Worm (Caenorhabditis elegans) whole organism, L3 larva: ENCODE data around the gene sdz-23.

ENCODE experiments used
- ZK546.5 ChIP-seq: sonication (generic microtip); optimal IDR thresholded peaks from 2 replicates; lab custom pipeline; 2017; ENCODE audit warnings: missing biosample characterization, missing genetic modification characterization
- ama-1 ChIP-seq: fragments of 150-350 bp; optimal IDR thresholded peaks from 2 replicates; lab custom pipeline; 2018
- ceh-16 ChIP-seq: sonication (generic microtip); optimal IDR thresholded peaks from 2 replicates; lab custom pipeline; 2017; ENCODE audit warnings: missing biosample characterization, missing genetic modification characterization
- ceh-28 ChIP-seq: fragments of 150-350 bp; optimal IDR thresholded peaks from 2 replicates; lab custom pipeline; 2014; ENCODE audit warnings: missing biosample characterization, missing genetic modification reagents, missing genetic modification characterization
- ceh-82 ChIP-seq: fragments of 150-350 bp; optimal IDR thresholded peaks from 2 replicates; lab custom pipeline; 2014; ENCODE audit warnings: missing biosample characterization, missing genetic modification characterization
- ceh-9 ChIP-seq: sonication (generic microtip); optimal IDR thresholded peaks from 2 replicates; lab custom pipeline; 2018; ENCODE audit warnings: missing biosample characterization, missing genetic modification characterization
- daf-12 ChIP-seq: fragments of 150-350 bp; optimal IDR thresholded peaks from 2 replicates; lab custom pipeline; 2014; ENCODE audit warnings: missing biosample characterization, missing genetic modification reagents, missing genetic modification characterization
- egl-27 ChIP-seq: sonication (generic microtip); optimal IDR thresholded peaks from 4 replicates; lab custom pipeline; 2017; ENCODE audit warnings: missing biosample characterization, missing genetic modification reagents, missing genetic modification characterization
- egl-5 ChIP-seq: fragments of 150-350 bp; optimal IDR thresholded peaks from 2 replicates; lab custom pipeline; 2017; ENCODE audit warnings: missing biosample characterization, missing genetic modification reagents, missing genetic modification characterization, inconsistent platforms
- elt-1 ChIP-seq: fragments of 150-350 bp; optimal IDR thresholded peaks from 2 replicates; lab custom pipeline; 2014; ENCODE audit warnings: missing biosample characterization, missing genetic modification characterization
- elt-3 ChIP-seq, 3 experiments: fragments of 150-350 bp in 1 of 3; sonication (generic microtip) in 2 of 3; optimal IDR thresholded peaks; 2 replicates in 2 of 3; 4 replicates in 1 of 3; lab custom pipeline; 2014 to 2017; ENCODE audit warnings: missing biosample characterization in 3 of 3, missing genetic modification characterization in 3 of 3
- eor-1 ChIP-seq, 2 experiments: fragments of 150-350 bp; optimal IDR thresholded peaks; 2 replicates each; lab custom pipeline; 2014 to 2018; ENCODE audit warnings: missing biosample characterization in 2 of 2, missing genetic modification characterization in 2 of 2
- fos-1 ChIP-seq: fragments of 150-350 bp; optimal IDR thresholded peaks from 2 replicates; lab custom pipeline; 2014; ENCODE audit warnings: missing biosample characterization, missing genetic modification characterization
- jun-1 ChIP-seq: fragments of 150-350 bp; optimal IDR thresholded peaks from 2 replicates; lab custom pipeline; 2014; ENCODE audit warnings: missing biosample characterization, missing genetic modification reagents, missing genetic modification characterization
- lin-15B ChIP-seq: fragments of 150-350 bp; optimal IDR thresholded peaks from 2 replicates; lab custom pipeline; 2014; ENCODE audit warnings: missing biosample characterization, missing genetic modification characterization
- lin-39 ChIP-seq: fragments of 150-350 bp; optimal IDR thresholded peaks from 2 replicates; lab custom pipeline; 2018; ENCODE audit warnings: missing biosample characterization, missing genetic modification reagents, missing genetic modification characterization
- lsy-12 ChIP-seq: sonication (generic microtip); optimal IDR thresholded peaks from 2 replicates; lab custom pipeline; 2016; ENCODE audit warnings: mild to moderate bottlenecking, missing genetic modification characterization, missing compliant biosample characterization
- mdl-1 ChIP-seq: fragments of 150-350 bp; optimal IDR thresholded peaks from 2 replicates; lab custom pipeline; 2014; ENCODE audit warnings: missing biosample characterization, missing genetic modification characterization
- nfya-1 ChIP-seq: sonication (generic microtip); optimal IDR thresholded peaks from 2 replicates; lab custom pipeline; 2017; ENCODE audit warnings: missing genetic modification characterization, mild to moderate bottlenecking, missing compliant biosample characterization, antibody characterized with exemption, moderate library complexity; ENCODE audit not compliant: insufficient read depth
- nhr-11 ChIP-seq: fragments of 150-350 bp; optimal IDR thresholded peaks from 2 replicates; lab custom pipeline; 2014; ENCODE audit warnings: missing biosample characterization, missing genetic modification characterization
- nhr-23 ChIP-seq: fragments of 150-350 bp; optimal IDR thresholded peaks from 2 replicates; lab custom pipeline; 2014; ENCODE audit warnings: missing biosample characterization, missing genetic modification reagents, missing genetic modification characterization
- nhr-237 ChIP-seq: fragments of 150-350 bp; optimal IDR thresholded peaks from 2 replicates; lab custom pipeline; 2014; ENCODE audit warnings: missing biosample characterization, missing genetic modification characterization
- nhr-25 ChIP-seq: sonication (generic microtip); optimal IDR thresholded peaks from 2 replicates; lab custom pipeline; 2017; ENCODE audit warnings: missing biosample characterization, missing genetic modification characterization
- nhr-43 ChIP-seq: sonication (generic microtip); optimal IDR thresholded peaks from 2 replicates; lab custom pipeline; 2016; ENCODE audit warnings: mild to moderate bottlenecking, missing genetic modification characterization, missing compliant biosample characterization; ENCODE audit not compliant: poor library complexity, severe bottlenecking
- nhr-67 ChIP-seq: fragments of 150-350 bp; optimal IDR thresholded peaks from 2 replicates; lab custom pipeline; 2014; ENCODE audit warnings: missing biosample characterization, missing genetic modification characterization
- nhr-76 ChIP-seq: fragments of 150-350 bp; sonication (generic microtip); optimal IDR thresholded peaks from 5 replicates; lab custom pipeline; 2014; ENCODE audit warnings: missing biosample characterization, missing genetic modification characterization
- nhr-77 ChIP-seq: fragments of 150-350 bp; optimal IDR thresholded peaks from 2 replicates; lab custom pipeline; 2014; ENCODE audit warnings: missing biosample characterization, missing genetic modification characterization
- pqm-1 ChIP-seq: fragments of 150-350 bp; optimal IDR thresholded peaks from 2 replicates; lab custom pipeline; 2017; ENCODE audit warnings: missing biosample characterization, missing genetic modification characterization, inconsistent platforms
- sea-2 ChIP-seq: fragments of 150-350 bp; sonication (generic microtip); optimal IDR thresholded peaks from 4 replicates; lab custom pipeline; 2014; ENCODE audit warnings: missing biosample characterization, missing genetic modification reagents, missing genetic modification characterization
- skn-1 ChIP-seq: fragments of 150-350 bp; optimal IDR thresholded peaks from 2 replicates; lab custom pipeline; 2014; ENCODE audit warnings: missing biosample characterization, missing genetic modification characterization
- snpc-4 ChIP-seq: fragments of 150-350 bp; optimal IDR thresholded peaks from 2 replicates; lab custom pipeline; 2014; ENCODE audit warnings: missing biosample characterization, missing genetic modification characterization
- tbx-2 ChIP-seq: sonication (generic microtip); optimal IDR thresholded peaks from 2 replicates; lab custom pipeline; 2016; ENCODE audit warnings: mild to moderate bottlenecking, missing genetic modification characterization, missing compliant biosample characterization
- unc-39 ChIP-seq: sonication (generic microtip); optimal IDR thresholded peaks from 4 replicates; lab custom pipeline; 2017; ENCODE audit warnings: missing biosample characterization, missing genetic modification characterization
- unc-62 ChIP-seq: fragments of 150-350 bp; sonication (generic microtip); optimal IDR thresholded peaks from 4 replicates; lab custom pipeline; 2014; ENCODE audit warnings: missing biosample characterization, missing genetic modification reagents, missing genetic modification characterization
- zag-1 ChIP-seq: fragments of 150-350 bp; optimal IDR thresholded peaks from 2 replicates; lab custom pipeline; 2014; ENCODE audit warnings: missing biosample characterization, missing genetic modification characterization
- ztf-11 ChIP-seq: fragments of 150-350 bp; optimal IDR thresholded peaks from 2 replicates; lab custom pipeline; 2014; ENCODE audit warnings: missing biosample characterization, missing genetic modification characterization
- ztf-4 ChIP-seq: fragments of 150-350 bp; optimal IDR thresholded peaks from 2 replicates; lab custom pipeline; 2014; ENCODE audit warnings: missing biosample characterization, missing genetic modification characterization

sdz-23 gene

ce11 chrV:8072047-8072446 lies 27.4 kb upstream of the sdz-23 start, which contains the start of gene str-144:
TSS of gene str-144 (minus strand) at chrV:8072147.
- TF ChIP-seq nhr-237 (tag; lab: Kevin White, UChicago) (no peak), nhr-67 (tag; lab: Kevin White, UChicago) (no peak), ztf-4 (tag; lab: Kevin White, UChicago) (no peak), ceh-82 (tag; lab: Kevin White, UChicago) (no peak), snpc-4 (no peak), eor-1 (tag; optimal IDR thresholded peaks at IDR 0.05; lab: Kevin White, UChicago) (no peak), ama-1 (lab: Kevin White, UChicago) (no peak), nfya-1 (tag; lab: Kevin White, UChicago) (no peak), ceh-9 (tag; lab: Kevin White, UChicago) (no peak), elt-1 (no peak), elt-3 (tag; optimal IDR thresholded peaks at IDR 0.05; lab: Kevin White, UChicago) (no peak)

DNA sequence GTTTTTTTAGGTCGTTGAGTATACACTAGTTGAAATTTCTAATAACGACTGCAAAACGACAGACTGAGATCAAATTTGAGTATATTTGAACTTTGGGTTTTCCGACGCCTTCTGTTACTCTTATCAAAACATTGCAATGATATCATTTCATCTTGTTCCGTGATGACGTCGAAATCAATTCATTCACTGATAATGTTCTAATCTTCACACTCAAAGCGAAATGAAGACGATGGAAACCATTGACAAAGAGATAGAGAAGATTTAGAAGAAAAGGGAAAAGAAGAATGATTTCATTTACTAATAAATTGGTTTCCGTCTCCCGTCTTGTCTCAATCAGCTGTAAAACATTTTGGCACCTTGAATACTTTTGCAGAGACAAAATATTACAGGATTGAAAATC lies 26.2 kb upstream of the sdz-23 start:
- no peak for TF ChIP-seq pqm-1 (tag; lab: Kevin White, UChicago)
- no peak for TF ChIP-seq tbx-2 (tag; lab: Kevin White, UChicago)
- peak; percentile 36 to 82 (median 53) for TF ChIP-seq elt-3 (tag; optimal IDR thresholded peaks at IDR 0.05; lab: Kevin White, UChicago)
- TF ChIP-seq nhr-23 (tag; lab: Kevin White, UChicago), result peak; percentile 62
- TF ChIP-seq egl-27 (tag; lab: Kevin White, UChicago), result peak; percentile 39
- TF ChIP-seq nhr-25 (tag; lab: Kevin White, UChicago), result peak; percentile 26
- TF ChIP-seq nhr-43 (tag; lab: Kevin White, UChicago), result peak; percentile 48
- no peak for TF ChIP-seq egl-5
- TF ChIP-seq lsy-12 (tag; lab: Kevin White, UChicago), result no peak
- TF ChIP-seq ceh-28 (tag; lab: Kevin White, UChicago), result peak; percentile 40

ce11 chrV:8075712-8076111 lies 23.7 kb upstream of the sdz-23 start, which contains the start of gene catp-3:
TSS of gene catp-3 (plus strand) at chrV:8076012.
- no peak for TF ChIP-seq ZK546.5
- TF ChIP-seq eor-1 (tag; optimal IDR thresholded peaks at IDR 0.05; lab: Kevin White, UChicago), result no peak
- TF ChIP-seq elt-1, result no peak
- TF ChIP-seq nhr-23 (tag; lab: Kevin White, UChicago), result no peak
- no peak for TF ChIP-seq mdl-1
- TF ChIP-seq daf-12 (tag; lab: Kevin White, UChicago), result no peak
- no peak for TF ChIP-seq nfya-1 (tag; lab: Kevin White, UChicago)
- TF ChIP-seq ztf-11, result no peak
- no peak for TF ChIP-seq egl-27 (tag; lab: Kevin White, UChicago)
- no peak for TF ChIP-seq nhr-237 (tag; lab: Kevin White, UChicago)
- TF ChIP-seq nhr-25 (tag; lab: Kevin White, UChicago), result no peak
- no peak for TF ChIP-seq jun-1 (tag; lab: Kevin White, UChicago)
- no peak for TF ChIP-seq zag-1 (tag; lab: Kevin White, UChicago)
- no peak for TF ChIP-seq nhr-77 (tag; lab: Kevin White, UChicago)
- TF ChIP-seq tbx-2 (tag; lab: Kevin White, UChicago), result no peak
- no peak for TF ChIP-seq nhr-11
- TF ChIP-seq ceh-16, result no peak
- TF ChIP-seq nhr-43 (tag; lab: Kevin White, UChicago), result no peak
- TF ChIP-seq, all 47 proteins: peak for 0

ce11 chrV:8079813-8080212 lies 19.6 kb upstream of the sdz-23 start:
- TF ChIP-seq nfya-1 (tag; lab: Kevin White, UChicago) (no peak), fos-1 (tag; lab: Kevin White, UChicago) (no peak), sea-2 (GFP tag; lab: Kevin White, UChicago) (no peak), nhr-11 (no peak), ceh-16 (no peak), skn-1 (tag; lab: Kevin White, UChicago) (no peak), nhr-25 (tag; lab: Kevin White, UChicago) (no peak), nhr-237 (tag; lab: Kevin White, UChicago) (no peak), elt-3 (tag; optimal IDR thresholded peaks at IDR 0.05; lab: Kevin White, UChicago) (no peak), tbx-2 (tag; lab: Kevin White, UChicago) (no peak), nhr-76 (tag; lab: Kevin White, UChicago) (no peak)
- TF ChIP-seq, all 47 proteins: peak for 0

DNA sequence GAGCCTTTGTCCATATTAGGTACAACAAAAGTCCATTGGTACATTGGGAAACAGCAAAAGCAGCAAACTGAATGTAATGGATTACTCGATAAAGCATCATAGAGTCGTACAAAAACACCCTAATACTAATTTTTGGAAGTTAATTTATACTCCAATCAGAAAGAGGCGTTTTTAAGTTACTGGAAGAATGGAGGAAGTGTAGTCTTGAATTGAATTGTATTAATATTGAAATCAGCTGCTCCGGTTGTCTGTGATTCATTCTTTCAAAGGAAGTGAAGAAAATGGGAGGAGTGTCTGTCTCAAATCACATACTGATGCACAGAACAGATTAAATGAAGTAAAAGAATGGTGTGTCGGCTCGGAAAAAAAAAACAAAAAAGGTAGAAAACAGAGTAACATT lies 17.8 kb upstream of the sdz-23 start, which contains the start of gene str-131:
Gene str-131 (minus strand): TSS at position 101 of the 400 bp plus-strand sequence.
- no peak for TF ChIP-seq ZK546.5
- no peak for TF ChIP-seq nhr-77 (tag; lab: Kevin White, UChicago)
- TF ChIP-seq jun-1 (tag; lab: Kevin White, UChicago), result no peak
- TF ChIP-seq lin-15B (tag; lab: Kevin White, UChicago), result no peak
- TF ChIP-seq unc-62, result no peak
- TF ChIP-seq skn-1 (tag; lab: Kevin White, UChicago), result no peak
- no peak for TF ChIP-seq sea-2 (GFP tag; lab: Kevin White, UChicago)
- no peak for TF ChIP-seq ztf-4 (tag; lab: Kevin White, UChicago)
- TF ChIP-seq ceh-28 (tag; lab: Kevin White, UChicago), result no peak
- no peak for TF ChIP-seq lsy-12 (tag; lab: Kevin White, UChicago)
- no peak for TF ChIP-seq nhr-11
- TF ChIP-seq unc-39, result no peak
- TF ChIP-seq snpc-4, result no peak
- TF ChIP-seq nhr-43 (tag; lab: Kevin White, UChicago), result no peak
- no peak for TF ChIP-seq lin-39 (tag; lab: Kevin White, UChicago)
- no peak for TF ChIP-seq elt-3 (tag; optimal IDR thresholded peaks at IDR 0.05; lab: Kevin White, UChicago)
- TF ChIP-seq, all 47 proteins: peak for 0
